Worm (Caenorhabditis elegans) whole organism, L4 larva: ENCODE data around the gene srr-4.

ENCODE experiments used
- ama-1 ChIP-seq: fragments of 150-350 bp; optimal IDR thresholded peaks from 2 replicates; lab custom pipeline; 2014; ENCODE audit warnings: inconsistent platforms, mixed read lengths
- daf-12 ChIP-seq: fragments of 150-350 bp; optimal IDR thresholded peaks from 2 replicates; lab custom pipeline; 2014; ENCODE audit warnings: missing biosample characterization, missing genetic modification reagents, missing genetic modification characterization
- hif-1 ChIP-seq, 2 experiments: sonication (generic microtip); optimal IDR thresholded peaks; 2 replicates each; lab custom pipeline; 2016 to 2017; ENCODE audit warnings: missing compliant biosample characterization in 2 of 2, missing genetic modification characterization in 2 of 2, missing genetic modification reagents in 2 of 2, missing genotype in 2 of 2, mild to moderate bottlenecking in 1 of 2
- hmg-1.1 ChIP-seq: fragments of 200-800 bp; sonication (Bioruptor generic); IDR thresholded peaks from 2 replicates; pipeline ENCODE4 v1.3.6; 2022; ENCODE audit warnings: missing genetic modification reagents, missing genetic modification characterization, missing compliant biosample characterization
- mxl-3 ChIP-seq: fragments of 200-800 bp; sonication (Bioruptor generic); optimal IDR thresholded peaks from 2 replicates; lab custom pipeline; 2018; ENCODE audit warnings: mild to moderate bottlenecking, missing genetic modification characterization, missing compliant biosample characterization

DNA sequence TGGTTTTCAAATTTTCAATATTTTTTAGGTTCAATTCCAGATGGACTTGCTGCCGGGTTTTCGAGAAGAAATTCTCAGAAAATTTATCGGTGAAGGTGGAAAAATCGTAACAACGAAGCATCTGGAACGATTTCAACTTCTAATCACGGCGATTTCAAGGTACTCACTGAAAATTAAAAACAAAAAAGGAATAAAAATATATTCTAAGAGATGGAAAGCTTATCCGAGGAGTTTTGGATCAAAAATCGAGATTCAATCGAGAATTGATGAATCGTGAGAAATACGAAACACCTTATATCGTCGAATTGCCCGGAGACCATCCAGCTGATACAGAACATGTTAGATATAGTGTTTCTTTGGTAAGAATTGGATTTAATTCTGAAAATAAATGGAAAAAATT is 33.2 kb downstream of the srr-4 start, which contains the start of gene K11D12.12:
- TF ChIP-seq mxl-3 (GFP tag; lab: Kevin White, UChicago) (no peak), hmg-1.1 (GFP tag; lab: Robert Waterston, UW) (no peak), ama-1 (lab: Kevin White, UChicago) (no peak), hif-1 (tag; optimal IDR thresholded peaks at IDR 0.05; lab: Kevin White, UChicago) (no peak), daf-12 (tag; lab: Kevin White, UChicago) (no peak)
